Fruit fly (Drosophila melanogaster): Measurements from ENCODE around the gene ras.
A peak's percentile ranks its signal among the peaks of the same experiment; 100 is the strongest.

ras gene

dm6 chrX:10771856-10772592, 27.7 kb downstream of the ras start, which contains the start of gene CG15211 (continued):
- TF ChIP-seq sc (optimal IDR thresholded peaks at IDR 0.05) (no peak), sc (GFP tag; optimal IDR thresholded peaks at IDR 0.05) (peak; percentile 66), eyg (GFP tag; optimal IDR thresholded peaks at IDR 0.05) (no peak), mld (GFP tag; IDR thresholded peaks at IDR 0.05; ENCODE audit: partially characterized antibody) (no peak), CG8359 (GFP tag; optimal IDR thresholded peaks at IDR 0.05; ENCODE audit: borderline replicate concordance) (peak; percentile 47), Hr39 (optimal IDR thresholded peaks at IDR 0.05) (no peak), Sox102F (GFP tag; optimal IDR thresholded peaks at IDR 0.05) (peak; percentile 82), z (GFP tag; IDR thresholded peaks at IDR 0.05) (peak; percentile 89), zf30C (GFP tag; optimal IDR thresholded peaks at IDR 0.05) (no peak), CG15479 (GFP tag; optimal IDR thresholded peaks at IDR 0.05) (no peak), CG14441 (GFP tag; IDR thresholded peaks at IDR 0.05) (peak; percentile 54; the same call in 1 of the 2 replicates), CG12104 (GFP tag; optimal IDR thresholded peaks at IDR 0.05) (peak; percentile 40), CG4404 (GFP tag; IDR thresholded peaks at IDR 0.05) (no peak), Usf (GFP tag; optimal IDR thresholded peaks at IDR 0.05) (no peak), Mes4 (GFP tag; optimal IDR thresholded peaks at IDR 0.05) (no peak), Nf-YC (tag; optimal IDR thresholded peaks at IDR 0.05) (peak; percentile 72), Kr (GFP tag; optimal IDR thresholded peaks at IDR 0.05) (no peak), inv (GFP tag; IDR thresholded peaks at IDR 0.05; ENCODE audit: partially characterized antibody) (0 out of 2 replicates have a peak, but pooled peaks have one; percentile 27), dmrt99B (tag; optimal IDR thresholded peaks at IDR 0.05) (peak; percentile 82), CG8281 (tag; optimal IDR thresholded peaks at IDR 0.05) (peak; percentile 54), CG3847 (GFP tag; IDR thresholded peaks at IDR 0.05) (peak; percentile 28; the same call in 1 of the 2 replicates), CG1792 (GFP tag; optimal IDR thresholded peaks at IDR 0.05) (no peak), CG3281 (GFP tag; optimal IDR thresholded peaks at IDR 0.05) (peak; percentile 41), dmrt11E (tag; optimal IDR thresholded peaks at IDR 0.05) (peak; percentile 70), so (GFP tag; IDR thresholded peaks at IDR 0.05) (peak; percentile 37; the same call in 1 of the 3 replicates), Abd-B (GFP tag; optimal IDR thresholded peaks at IDR 0.05) (peak; percentile 53), en (GFP tag; optimal IDR thresholded peaks at IDR 0.05) (no peak), CG13123 (GFP tag; optimal IDR thresholded peaks at IDR 0.05) (no peak), ssp (GFP tag; IDR thresholded peaks at IDR 0.05) (peak; percentile 49), nau (GFP tag; optimal IDR thresholded peaks at IDR 0.05) (peak; percentile 4), peb (GFP tag; IDR thresholded peaks at IDR 0.05) (peak; percentile 49), CG2678 (tag; optimal IDR thresholded peaks at IDR 0.05) (peak; percentile 85), ro (GFP tag; IDR thresholded peaks at IDR 0.05) (0 out of 2 replicates have a peak, but pooled peaks have one; percentile 37), CG14050 (GFP tag; IDR thresholded peaks at IDR 0.05) (peak; percentile 55; the same call in 2 of the 3 replicates), CG8089 (GFP tag; optimal IDR thresholded peaks at IDR 0.05) (no peak), jigr1 (GFP tag; IDR thresholded peaks at IDR 0.05) (no peak), E2f1 (GFP tag; IDR thresholded peaks at IDR 0.05) (peak; percentile 66), lov (optimal IDR thresholded peaks at IDR 0.05) (no peak), lov (GFP tag; IDR thresholded peaks at IDR 0.05) (no peak), CG34422 (GFP tag; IDR thresholded peaks at IDR 0.05) (peak; percentile 24; the same call in 1 of the 3 replicates), CG8290 (GFP tag; optimal IDR thresholded peaks at IDR 0.05) (peak; percentile 7), CG8290 (tag; optimal IDR thresholded peaks at IDR 0.05) (peak in 1 of 2 experiments; percentile 68), CG3838 (GFP tag; optimal IDR thresholded peaks at IDR 0.05) (peak; percentile 15), CG6654 (GFP tag; optimal IDR thresholded peaks at IDR 0.05) (peak; percentile 20), row (GFP tag; IDR thresholded peaks at IDR 0.05) (peak; percentile 78), CG7745 (tag; optimal IDR thresholded peaks at IDR 0.05) (no peak), Sry-δ (GFP tag; optimal IDR thresholded peaks at IDR 0.05) (no peak), Trl (optimal IDR thresholded peaks at IDR 0.05) (peak; percentile 65 to 71), Trl (GFP tag; optimal IDR thresholded peaks at IDR 0.05) (no peak), ind (GFP tag; optimal IDR thresholded peaks at IDR 0.05) (peak; percentile 62), GATAe (GFP tag; conservative IDR thresholded peaks at IDR 0.05) (no peak)

All from whole organism, embryonic.